Worm (Caenorhabditis elegans) whole organism, early embryonic: Measurements from ENCODE around the gene C52B11.5.

Experiments
- B0310.2 ChIP-seq: sonication (generic microtip); optimal IDR thresholded peaks from 2 replicates; lab custom pipeline; 2016; ENCODE audit warnings: mild to moderate bottlenecking, missing genetic modification characterization, missing compliant biosample characterization
- F13C5.2 ChIP-seq: sonication (generic microtip); optimal IDR thresholded peaks from 2 replicates; lab custom pipeline; 2017; ENCODE audit warnings: mild to moderate bottlenecking, missing genetic modification characterization, inconsistent platforms, missing compliant biosample characterization
- aly-1 ChIP-seq: sonication (generic microtip); optimal IDR thresholded peaks from 2 replicates; lab custom pipeline; 2016; ENCODE audit warnings: missing genetic modification characterization, missing compliant biosample characterization
- ama-1 ChIP-seq: fragments of 150-350 bp; optimal IDR thresholded peaks from 2 replicates; lab custom pipeline; 2014
- ceh-13 ChIP-seq: fragments of 200-800 bp; sonication (Bioruptor generic); optimal IDR thresholded peaks from 2 replicates; lab custom pipeline; 2018; ENCODE audit warnings: mild to moderate bottlenecking, missing genetic modification characterization, missing compliant biosample characterization
- ceh-36 ChIP-seq: sonication (generic microtip); optimal IDR thresholded peaks from 2 replicates; lab custom pipeline; 2016; ENCODE audit warnings: missing genetic modification characterization, inconsistent platforms, missing compliant biosample characterization
- ets-7 ChIP-seq: sonication (generic microtip); optimal IDR thresholded peaks from 2 replicates; lab custom pipeline; 2016; ENCODE audit warnings: missing genotype, missing genetic modification characterization, missing compliant biosample characterization
- flt-1 ChIP-seq: fragments of 200-800 bp; sonication (Bioruptor generic); IDR thresholded peaks from 2 replicates; pipeline ENCODE4 v1.3.6; 2022; ENCODE audit warnings: missing genetic modification characterization, missing compliant biosample characterization
- hmbx-1 ChIP-seq: sonication (generic microtip); optimal IDR thresholded peaks from 2 replicates; lab custom pipeline; 2016; ENCODE audit warnings: mild to moderate bottlenecking, missing genetic modification characterization, missing compliant biosample characterization
- hmg-4 ChIP-seq: fragments of 200-800 bp; sonication (Bioruptor generic); optimal IDR thresholded peaks from 2 replicates; lab custom pipeline; 2018; ENCODE audit warnings: mild to moderate bottlenecking, missing genetic modification characterization, missing compliant biosample characterization
- hnd-1 ChIP-seq: sonication (generic microtip); optimal IDR thresholded peaks from 2 replicates; lab custom pipeline; 2016; ENCODE audit warnings: missing genetic modification characterization, missing compliant biosample characterization
- pes-1 ChIP-seq: fragments of 200-800 bp; sonication (Bioruptor generic); IDR thresholded peaks from 2 replicates; pipeline ENCODE4 v1.3.6; 2022; ENCODE audit warnings: missing genetic modification reagents, missing genetic modification characterization, missing compliant biosample characterization
- scrt-1 ChIP-seq: fragments of 200-800 bp; sonication (Bioruptor generic); IDR thresholded peaks from 2 replicates; pipeline ENCODE4 v1.3.6; 2022; ENCODE audit warnings: missing genetic modification characterization, missing compliant biosample characterization
- sea-1 ChIP-seq: fragments of 200-800 bp; sonication (Bioruptor generic); conservative IDR thresholded peaks from 2 replicates; pipeline ENCODE4 v1.3.6; 2022; ENCODE audit warnings: missing genetic modification characterization, missing compliant biosample characterization
- tbx-11 ChIP-seq: fragments of 200-800 bp; sonication (Bioruptor generic); IDR thresholded peaks from 2 replicates; pipeline ENCODE4 v1.3.6; 2022; ENCODE audit warnings: missing genetic modification characterization, missing compliant biosample characterization
- tbx-37 ChIP-seq: fragments of 200-800 bp; sonication (Bioruptor generic); conservative IDR thresholded peaks from 2 replicates; pipeline ENCODE4 v1.3.6; 2022; ENCODE audit warnings: missing genetic modification reagents, missing genetic modification characterization, missing compliant biosample characterization
- tra-4 ChIP-seq: sonication (generic microtip); optimal IDR thresholded peaks from 2 replicates; lab custom pipeline; 2017; ENCODE audit warnings: missing genetic modification characterization, missing compliant biosample characterization

The C52B11.5 gene

ce11 chrX:1245717-1246116 lies 26.9 kb upstream of the C52B11.5 start, which contains the start of gene tsp-9:
Gene tsp-9, plus strand, starts transcription at chrX:1246017.
- TF ChIP-seq ets-7 (tag; lab: Kevin White, UChicago) (no peak), hmg-4 (GFP tag; lab: Kevin White, UChicago) (no peak)

- TF ChIP-seq tbx-11 (GFP tag; lab: Robert Waterston, UW) (no peak), ama-1 (no peak), flt-1 (GFP tag; lab: Robert Waterston, UW) (no peak), sea-1 (GFP tag; lab: Robert Waterston, UW) (no peak), B0310.2 (no peak), F13C5.2 (no peak), ceh-13 (GFP tag; lab: Kevin White, UChicago) (no peak), hmg-4 (GFP tag; lab: Kevin White, UChicago) (no peak), pes-1 (GFP tag; lab: Robert Waterston, UW) (no peak), hmbx-1 (tag; lab: Kevin White, UChicago) (no peak), ceh-36 (no peak), aly-1 (no peak)
Measured at ce11 chrX:1249738-1250137, 22.9 kb upstream of the C52B11.5 start, which contains the start of gene C25G6.4. Gene C25G6.4, minus strand, starts transcription at chrX:1249838.

- TF ChIP-seq ets-7 (tag; lab: Kevin White, UChicago) (no peak), pes-1 (GFP tag; lab: Robert Waterston, UW) (no peak), aly-1 (no peak), tbx-11 (GFP tag; lab: Robert Waterston, UW) (no peak), B0310.2 (no peak), tbx-37 (GFP tag; lab: Robert Waterston, UW) (no peak), sea-1 (GFP tag; lab: Robert Waterston, UW) (no peak), ceh-36 (no peak), tra-4 (tag; lab: Kevin White, UChicago) (no peak), F13C5.2 (no peak), hnd-1 (tag; lab: Kevin White, UChicago) (no peak), ama-1 (no peak), hmg-4 (GFP tag; lab: Kevin White, UChicago) (no peak), ceh-13 (GFP tag; lab: Kevin White, UChicago) (no peak), scrt-1 (no peak), hmbx-1 (tag; lab: Kevin White, UChicago) (no peak), flt-1 (GFP tag; lab: Robert Waterston, UW) (no peak)
Measured at ce11 chrX:1255547-1255946, 17.0 kb upstream of the C52B11.5 start, which contains the start of gene npr-11. Gene npr-11, minus strand, starts transcription at chrX:1255647.

ce11 chrX:1257668-1258067 lies 14.9 kb upstream of the C52B11.5 start:
- TF ChIP-seq F13C5.2 = no peak

ce11 chrX:1265336-1265735 lies 7.3 kb upstream of the C52B11.5 start:
- no peak for TF ChIP-seq ama-1
- no peak for TF ChIP-seq tra-4 (tag; lab: Kevin White, UChicago)
- TF ChIP-seq pes-1 (GFP tag; lab: Robert Waterston, UW) = no peak
- TF ChIP-seq hnd-1 (tag; lab: Kevin White, UChicago) = no peak
- TF ChIP-seq ets-7 (tag; lab: Kevin White, UChicago) = no peak
- TF ChIP-seq aly-1 = no peak
- no peak for TF ChIP-seq hmg-4 (GFP tag; lab: Kevin White, UChicago)
- no peak for TF ChIP-seq scrt-1

- TF ChIP-seq flt-1 (GFP tag; lab: Robert Waterston, UW) = no peak
- no peak for TF ChIP-seq B0310.2
- no peak for TF ChIP-seq hmg-4 (GFP tag; lab: Kevin White, UChicago)
- no peak for TF ChIP-seq ceh-36
- no peak for TF ChIP-seq F13C5.2
- no peak for TF ChIP-seq ama-1
- no peak for TF ChIP-seq tbx-11 (GFP tag; lab: Robert Waterston, UW)
Measured at ce11 chrX:1270598-1270997, 2.0 kb upstream of the C52B11.5 start, which contains the start of gene C25G6.1. Gene C25G6.1, plus strand, starts transcription at chrX:1270898.

- no peak for TF ChIP-seq tbx-37 (GFP tag; lab: Robert Waterston, UW)
- no peak for TF ChIP-seq scrt-1
- no peak for TF ChIP-seq sea-1 (GFP tag; lab: Robert Waterston, UW)
- TF ChIP-seq aly-1 = no peak
- no peak for TF ChIP-seq F13C5.2
- no peak for TF ChIP-seq B0310.2
- no peak for TF ChIP-seq ama-1
- no peak for TF ChIP-seq pes-1 (GFP tag; lab: Robert Waterston, UW)
- no peak for TF ChIP-seq hmbx-1 (tag; lab: Kevin White, UChicago)
- no peak for TF ChIP-seq tbx-11 (GFP tag; lab: Robert Waterston, UW)
- no peak for TF ChIP-seq hmg-4 (GFP tag; lab: Kevin White, UChicago)
- TF ChIP-seq ceh-13 (GFP tag; lab: Kevin White, UChicago) = no peak
- TF ChIP-seq tra-4 (tag; lab: Kevin White, UChicago) = no peak
- TF ChIP-seq hnd-1 (tag; lab: Kevin White, UChicago) = no peak
Measured at ce11 chrX:1292894-1293293, 20.3 kb downstream of the C52B11.5 start.

ce11 chrX:1293471-1293870 lies 20.9 kb downstream of the C52B11.5 start:
- TF ChIP-seq hnd-1 (tag; lab: Kevin White, UChicago) (no peak), hmbx-1 (tag; lab: Kevin White, UChicago) (no peak), tbx-37 (GFP tag; lab: Robert Waterston, UW) (no peak), F13C5.2 (no peak), scrt-1 (no peak), flt-1 (GFP tag; lab: Robert Waterston, UW) (no peak), ceh-13 (GFP tag; lab: Kevin White, UChicago) (no peak), tra-4 (tag; lab: Kevin White, UChicago) (no peak), sea-1 (GFP tag; lab: Robert Waterston, UW) (no peak), tbx-11 (GFP tag; lab: Robert Waterston, UW) (no peak), ama-1 (no peak), aly-1 (no peak), pes-1 (GFP tag; lab: Robert Waterston, UW) (no peak), hmg-4 (GFP tag; lab: Kevin White, UChicago) (no peak), ets-7 (tag; lab: Kevin White, UChicago) (no peak), ceh-36 (no peak), B0310.2 (no peak)
